Worm (Caenorhabditis elegans): ENCODE data around the gene F01G4.4.

F01G4.4 gene

ce11 chrIV:11143228-11143444 lies at the start of gene F01G4.4:
Gene F01G4.4, plus strand, starts transcription at chrIV:11143345.
- TF ChIP-seq egl-5 (tag; optimal IDR thresholded peaks at IDR 0.05) (no peak), ztf-4 (tag; optimal IDR thresholded peaks at IDR 0.05) (no peak), jun-1 (tag; optimal IDR thresholded peaks at IDR 0.05) (no peak), elt-2 (tag; optimal IDR thresholded peaks at IDR 0.05) (no peak), nhr-11 (tag; optimal IDR thresholded peaks at IDR 0.05) (no peak), lsy-12 (tag; optimal IDR thresholded peaks at IDR 0.05) (no peak), aly-2 (tag; optimal IDR thresholded peaks at IDR 0.05) (no peak), R02D3.7 (tag; optimal IDR thresholded peaks at IDR 0.05) (no peak), lin-39 (tag; optimal IDR thresholded peaks at IDR 0.05) (no peak), eor-1 (tag; optimal IDR thresholded peaks at IDR 0.05) (no peak), snpc-4 (tag; optimal IDR thresholded peaks at IDR 0.05) (no peak), ceh-28 (tag; optimal IDR thresholded peaks at IDR 0.05) (no peak), ceh-16 (tag; optimal IDR thresholded peaks at IDR 0.05) (no peak)

ce11 chrIV:11094052-11094451 lies 49.1 kb upstream of the F01G4.4 start:
- TF ChIP-seq nhr-12 (tag; optimal IDR thresholded peaks at IDR 0.05) (no peak), nfya-1 (tag; optimal IDR thresholded peaks at IDR 0.05; ENCODE audit: insufficient read depth) (no peak), mdl-1 (tag; optimal IDR thresholded peaks at IDR 0.05) (no peak), unc-39 (tag; optimal IDR thresholded peaks at IDR 0.05) (no peak)

ce11 chrIV:11094974-11095373 lies 48.2 kb upstream of the F01G4.4 start, which contains the start of gene M7.8:
Gene M7.8, minus strand, starts transcription at chrIV:11095085.
- no peak for TF ChIP-seq nhr-25 (tag; optimal IDR thresholded peaks at IDR 0.05)
- TF ChIP-seq fkh-10 (GFP tag; optimal IDR thresholded peaks at IDR 0.05) = peak; percentile 76

- TF ChIP-seq mml-1 (tag; optimal IDR thresholded peaks at IDR 0.05) (no peak), ztf-4 (tag; optimal IDR thresholded peaks at IDR 0.05) (no peak), pqm-1 (tag; optimal IDR thresholded peaks at IDR 0.05) (peak; percentile 37), nhr-76 (tag; optimal IDR thresholded peaks at IDR 0.05) (peak; percentile 76), unc-62 (GFP tag; optimal IDR thresholded peaks at IDR 0.05) (no peak), zag-1 (tag; optimal IDR thresholded peaks at IDR 0.05) (no peak), ceh-28 (tag; optimal IDR thresholded peaks at IDR 0.05) (no peak), nfya-1 (tag; optimal IDR thresholded peaks at IDR 0.05; ENCODE audit: insufficient read depth) (peak; percentile 7), nhr-12 (tag; optimal IDR thresholded peaks at IDR 0.05) (no peak), daf-12 (tag; optimal IDR thresholded peaks at IDR 0.05) (no peak), nhr-28 (tag; optimal IDR thresholded peaks at IDR 0.05) (no peak), ceh-82 (tag; optimal IDR thresholded peaks at IDR 0.05) (no peak), lsy-12 (tag; optimal IDR thresholded peaks at IDR 0.05) (no peak), fos-1 (tag; optimal IDR thresholded peaks at IDR 0.05) (no peak), nhr-77 (tag; optimal IDR thresholded peaks at IDR 0.05) (no peak), pha-4 (tag; optimal IDR thresholded peaks at IDR 0.05) (no peak), elt-1 (tag; optimal IDR thresholded peaks at IDR 0.05) (no peak), ceh-9 (tag; optimal IDR thresholded peaks at IDR 0.05) (no peak)
These were observed 45.4 kb upstream of the F01G4.4 start, which contains the start of gene M7.12 for ce11 chrIV:11097795-11098194. Gene M7.12, minus strand, starts transcription at chrIV:11097982.

ce11 chrIV:11100271-11100670 lies 42.9 kb upstream of the F01G4.4 start, which contains the start of gene str-3:
Gene str-3, minus strand, starts transcription at chrIV:11100371.
- TF ChIP-seq elt-2 (tag; optimal IDR thresholded peaks at IDR 0.05) (no peak), lsy-12 (tag; optimal IDR thresholded peaks at IDR 0.05) (no peak), nhr-23 (tag; optimal IDR thresholded peaks at IDR 0.05) (no peak), mdl-1 (tag; optimal IDR thresholded peaks at IDR 0.05) (no peak), sea-2 (GFP tag; optimal IDR thresholded peaks at IDR 0.05) (no peak), pqm-1 (tag; optimal IDR thresholded peaks at IDR 0.05) (no peak), nfya-1 (tag; optimal IDR thresholded peaks at IDR 0.05; ENCODE audit: insufficient read depth) (no peak), ZK546.5 (tag; optimal IDR thresholded peaks at IDR 0.05) (no peak), daf-12 (tag; optimal IDR thresholded peaks at IDR 0.05) (no peak), ama-1 (optimal IDR thresholded peaks at IDR 0.05) (no peak), pha-4 (tag; optimal IDR thresholded peaks at IDR 0.05) (no peak), zag-1 (tag; optimal IDR thresholded peaks at IDR 0.05) (no peak), nhr-67 (tag; optimal IDR thresholded peaks at IDR 0.05) (no peak), aly-2 (tag; optimal IDR thresholded peaks at IDR 0.05) (no peak), ceh-9 (tag; optimal IDR thresholded peaks at IDR 0.05) (no peak), lin-15B (tag; optimal IDR thresholded peaks at IDR 0.05) (no peak), elt-1 (tag; optimal IDR thresholded peaks at IDR 0.05) (no peak), unc-39 (tag; optimal IDR thresholded peaks at IDR 0.05) (no peak), nhr-11 (tag; optimal IDR thresholded peaks at IDR 0.05) (no peak)
